Fruit fly (Drosophila melanogaster) S2 (cell line): ENCODE results near the gene plum.

Experiments used
- CG8478 ChIP-seq: fragments of >200 bp; optimal IDR thresholded peaks from 2 replicates; lab custom pipeline; 2018
- CTCF ChIP-seq, 2 experiments: fragments of >200 bp; optimal IDR thresholded peaks; 2 replicates each; lab custom pipeline; 2018

The plum gene

dm6 chr3R:26534805-26535416, at the start of gene plum:
Gene plum, minus strand, starts transcription at chr3R:26535217.
- no peak for TF ChIP-seq CG8478 (lab: Kevin White, UChicago)
- no peak for TF ChIP-seq CTCF (optimal IDR thresholded peaks at IDR 0.05; lab: Kevin White, UChicago)

dm6 chr3R:26570422-26570821, 35.4 kb upstream of the plum start:
- TF ChIP-seq CTCF (optimal IDR thresholded peaks at IDR 0.05; lab: Kevin White, UChicago): no peak
- no peak for TF ChIP-seq CG8478 (lab: Kevin White, UChicago)

dm6 chr3R:26568137-26568727, 33.2 kb upstream of the plum start:
- TF ChIP-seq CTCF (optimal IDR thresholded peaks at IDR 0.05; lab: Kevin White, UChicago) (no peak), CG8478 (lab: Kevin White, UChicago) (no peak)

dm6 chr3R:26566816-26567215, 31.8 kb upstream of the plum start:
- TF ChIP-seq CTCF (optimal IDR thresholded peaks at IDR 0.05; lab: Kevin White, UChicago) (peak; percentile 80 to 83), CG8478 (lab: Kevin White, UChicago) (no peak)

dm6 chr3R:26557532-26558244, 22.7 kb upstream of the plum start:
- TF ChIP-seq CG8478 (lab: Kevin White, UChicago) (no peak), CTCF (optimal IDR thresholded peaks at IDR 0.05; lab: Kevin White, UChicago) (no peak)

dm6 chr3R:26556544-26557346, 21.7 kb upstream of the plum start:
- TF ChIP-seq CTCF (optimal IDR thresholded peaks at IDR 0.05; lab: Kevin White, UChicago): no peak
- no peak for TF ChIP-seq CG8478 (lab: Kevin White, UChicago)

- TF ChIP-seq CG8478 (lab: Kevin White, UChicago) (no peak), CTCF (optimal IDR thresholded peaks at IDR 0.05; lab: Kevin White, UChicago) (no peak)
Observed at dm6 chr3R:26555642-26556278, 20.7 kb upstream of the plum start.

- TF ChIP-seq CTCF (optimal IDR thresholded peaks at IDR 0.05; lab: Kevin White, UChicago): no peak
- no peak for TF ChIP-seq CG8478 (lab: Kevin White, UChicago)
Observed at dm6 chr3R:26553344-26553743, 18.3 kb upstream of the plum start.

- TF ChIP-seq CTCF (optimal IDR thresholded peaks at IDR 0.05; lab: Kevin White, UChicago): no peak
- TF ChIP-seq CG8478 (lab: Kevin White, UChicago): no peak
Observed at dm6 chr3R:26552217-26552616, 17.2 kb upstream of the plum start.

dm6 chr3R:26549561-26550223, 14.7 kb upstream of the plum start:
- TF ChIP-seq CTCF (optimal IDR thresholded peaks at IDR 0.05; lab: Kevin White, UChicago) (no peak), CG8478 (lab: Kevin White, UChicago) (no peak)

- TF ChIP-seq CTCF (optimal IDR thresholded peaks at IDR 0.05; lab: Kevin White, UChicago) (no peak), CG8478 (lab: Kevin White, UChicago) (no peak)
Observed at dm6 chr3R:26548964-26549363, 13.9 kb upstream of the plum start.

dm6 chr3R:26547660-26548067, 12.6 kb upstream of the plum start:
- no peak for TF ChIP-seq CTCF (optimal IDR thresholded peaks at IDR 0.05; lab: Kevin White, UChicago)
- no peak for TF ChIP-seq CG8478 (lab: Kevin White, UChicago)

- TF ChIP-seq CTCF (optimal IDR thresholded peaks at IDR 0.05; lab: Kevin White, UChicago) (no peak), CG8478 (lab: Kevin White, UChicago) (no peak)
Observed at dm6 chr3R:26546324-26546922, 11.4 kb upstream of the plum start.
